Worm (Caenorhabditis elegans) whole organism, L1 larva: ENCODE data around the gene lin-66.

ENCODE experiments used
- C16A3.4 ChIP-seq: fragments of 150-350 bp; optimal IDR thresholded peaks from 2 replicates; lab custom pipeline; 2014; ENCODE audit warnings: missing biosample characterization, missing genetic modification characterization
- alr-1 ChIP-seq: fragments of 200-800 bp; sonication (Bioruptor generic); optimal IDR thresholded peaks from 2 replicates; lab custom pipeline; 2018; ENCODE audit warnings: borderline replicate concordance, mild to moderate bottlenecking, missing genetic modification characterization, missing compliant biosample characterization
- aly-2 ChIP-seq: fragments of 150-350 bp; optimal IDR thresholded peaks from 2 replicates; lab custom pipeline; 2014; ENCODE audit warnings: missing biosample characterization, missing genetic modification characterization
- ama-1 ChIP-seq: fragments of 150-350 bp; optimal IDR thresholded peaks from 2 replicates; lab custom pipeline; 2014
- blmp-1 ChIP-seq: fragments of 150-350 bp; optimal IDR thresholded peaks from 2 replicates; lab custom pipeline; 2014; ENCODE audit warnings: missing biosample characterization, missing genetic modification characterization
- ceh-8 ChIP-seq: fragments of 200-800 bp; sonication (Bioruptor generic); optimal IDR thresholded peaks from 2 replicates; lab custom pipeline; 2018; ENCODE audit warnings: mild to moderate bottlenecking, missing genetic modification characterization, moderate library complexity, missing compliant biosample characterization
- ceh-82 ChIP-seq, 3 experiments: fragments of 150-350 bp in 1 of 3; sonication (generic microtip) in 2 of 3; optimal IDR thresholded peaks; 2 replicates each; lab custom pipeline; 2014 to 2017; ENCODE audit warnings: missing biosample characterization in 3 of 3, missing genetic modification characterization in 3 of 3
- ceh-88 ChIP-seq: fragments of 200-800 bp; sonication (Bioruptor generic); IDR thresholded peaks from 2 replicates; pipeline ENCODE4 v1.3.6; 2022; ENCODE audit warnings: missing genetic modification characterization, missing compliant biosample characterization
- ceh-90 ChIP-seq: sonication (generic microtip); optimal IDR thresholded peaks from 2 replicates; lab custom pipeline; 2016; ENCODE audit warnings: missing genetic modification characterization, missing compliant biosample characterization
- ces-1 ChIP-seq: fragments of 150-350 bp; optimal IDR thresholded peaks from 2 replicates; lab custom pipeline; 2014; ENCODE audit warnings: missing biosample characterization, missing genetic modification reagents, missing genetic modification characterization
- dpl-1 ChIP-seq, 3 experiments: fragments of 150-350 bp in 2 of 3; sonication (generic microtip) in 1 of 3; optimal IDR thresholded peaks; 2 replicates each; lab custom pipeline; 2014 to 2017; ENCODE audit warnings: missing biosample characterization in 3 of 3, missing genetic modification characterization in 3 of 3, missing genetic modification reagents in 3 of 3
- dsc-1 ChIP-seq: sonication (generic microtip); optimal IDR thresholded peaks from 2 replicates; lab custom pipeline; 2016; ENCODE audit warnings: mild to moderate bottlenecking, missing genetic modification characterization, missing compliant biosample characterization
- efl-1 ChIP-seq, 4 experiments: fragments of 150-350 bp; optimal IDR thresholded peaks in 3 of 4; peaks in 1 of 4; 1 replicate in 1 of 4; 2 replicates in 3 of 4; lab custom pipeline; 2014; ENCODE audit warnings: missing biosample characterization in 2 of 4, missing genetic modification characterization in 2 of 4, missing genetic modification reagents in 2 of 4
- efl-3 ChIP-seq: fragments of 200-800 bp; sonication (Bioruptor generic); optimal IDR thresholded peaks from 2 replicates; lab custom pipeline; 2018; ENCODE audit warnings: mild to moderate bottlenecking, missing genetic modification characterization, missing compliant biosample characterization
- egl-27 ChIP-seq, 2 experiments: fragments of 150-350 bp in 1 of 2; sonication (generic microtip); optimal IDR thresholded peaks; 3 replicates each; lab custom pipeline; 2017 to 2018; ENCODE audit warnings: missing biosample characterization in 2 of 2, missing genetic modification characterization in 2 of 2, missing genetic modification reagents in 2 of 2
- elt-3 ChIP-seq, 6 experiments: fragments of 150-350 bp in 1 of 6; sonication (generic microtip); optimal IDR thresholded peaks; 2 replicates each; lab custom pipeline; 2017 to 2018; ENCODE audit warnings: missing biosample characterization in 6 of 6, missing genetic modification characterization in 6 of 6, inconsistent platforms in 1 of 6
- ets-5 ChIP-seq: fragments of 200-800 bp; sonication (Bioruptor generic); IDR thresholded peaks from 2 replicates; pipeline ENCODE4 v1.3.6; 2022; ENCODE audit warnings: missing genetic modification characterization, missing compliant biosample characterization
- fkh-4 ChIP-seq: sonication (generic microtip); optimal IDR thresholded peaks from 2 replicates; lab custom pipeline; 2016; ENCODE audit warnings: missing compliant biosample characterization, missing genetic modification characterization, borderline replicate concordance
- fos-1 ChIP-seq: fragments of 150-350 bp; optimal IDR thresholded peaks from 2 replicates; lab custom pipeline; 2014; ENCODE audit warnings: missing biosample characterization, missing genetic modification characterization
- hlh-17 ChIP-seq: fragments of 200-800 bp; sonication (Bioruptor generic); optimal IDR thresholded peaks from 2 replicates; lab custom pipeline; 2018; ENCODE audit warnings: missing genetic modification characterization, mild to moderate bottlenecking, missing compliant biosample characterization, moderate library complexity, borderline replicate concordance
- irx-1 ChIP-seq: sonication (generic microtip); optimal IDR thresholded peaks from 2 replicates; lab custom pipeline; 2016; ENCODE audit warnings: missing genetic modification characterization, missing compliant biosample characterization
- isw-1 ChIP-seq: fragments of 200-800 bp; sonication (Bioruptor generic); IDR thresholded peaks from 2 replicates; pipeline ENCODE4 v1.3.6; 2022; ENCODE audit warnings: missing genetic modification characterization, missing compliant biosample characterization
- jun-1 ChIP-seq: fragments of 150-350 bp; optimal IDR thresholded peaks from 2 replicates; lab custom pipeline; 2014; ENCODE audit warnings: missing biosample characterization, missing genetic modification reagents, missing genetic modification characterization
- lin-14 ChIP-seq: fragments of 200-800 bp; sonication (Bioruptor generic); optimal IDR thresholded peaks from 2 replicates; lab custom pipeline; 2018; ENCODE audit warnings: mild to moderate bottlenecking, missing genetic modification characterization, moderate library complexity, missing compliant biosample characterization
- lin-15B ChIP-seq: fragments of 150-350 bp; sonication (generic microtip); optimal IDR thresholded peaks from 3 replicates; lab custom pipeline; 2014; ENCODE audit warnings: missing biosample characterization, missing genetic modification characterization
- lin-35 ChIP-seq, 2 experiments: fragments of 150-350 bp; optimal IDR thresholded peaks; 2 replicates each; lab custom pipeline; 2014; ENCODE audit warnings: missing biosample characterization in 2 of 2, missing genetic modification characterization in 2 of 2, missing genetic modification reagents in 2 of 2
- lir-3 ChIP-seq: sonication (generic microtip); optimal IDR thresholded peaks from 2 replicates; lab custom pipeline; 2016; ENCODE audit warnings: mild to moderate bottlenecking, missing genetic modification characterization, moderate library complexity, missing compliant biosample characterization; ENCODE audit not compliant: poor library complexity
- lsy-2 ChIP-seq, 2 experiments: fragments of 150-350 bp; optimal IDR thresholded peaks; 2 replicates each; lab custom pipeline; 2014; ENCODE audit warnings: missing biosample characterization in 2 of 2, missing genetic modification characterization in 2 of 2
- mab-9 ChIP-seq: fragments of 200-800 bp; sonication (Bioruptor generic); IDR thresholded peaks from 2 replicates; pipeline ENCODE4 v1.3.6; 2022; ENCODE audit warnings: missing genetic modification reagents, missing genetic modification characterization, missing compliant biosample characterization
- mdl-1 ChIP-seq, 2 experiments: fragments of 150-350 bp; optimal IDR thresholded peaks; 2 replicates each; lab custom pipeline; 2014 to 2017; ENCODE audit warnings: missing biosample characterization in 2 of 2, missing genetic modification characterization in 2 of 2, inconsistent platforms in 1 of 2
- mef-2 ChIP-seq: fragments of 150-350 bp; optimal IDR thresholded peaks from 2 replicates; lab custom pipeline; 2014; ENCODE audit warnings: missing biosample characterization, missing genetic modification characterization
- nhr-11 ChIP-seq: fragments of 150-350 bp; optimal IDR thresholded peaks from 2 replicates; lab custom pipeline; 2014; ENCODE audit warnings: missing biosample characterization, missing genetic modification characterization
- nhr-12 ChIP-seq: sonication (generic microtip); optimal IDR thresholded peaks from 2 replicates; lab custom pipeline; 2017; ENCODE audit warnings: missing biosample characterization, missing genetic modification characterization
- nhr-20 ChIP-seq: sonication (generic microtip); optimal IDR thresholded peaks from 2 replicates; lab custom pipeline; 2016; ENCODE audit warnings: mild to moderate bottlenecking, missing genetic modification characterization, missing compliant biosample characterization
- nhr-28 ChIP-seq: fragments of 150-350 bp; optimal IDR thresholded peaks from 2 replicates; lab custom pipeline; 2014; ENCODE audit warnings: missing biosample characterization, missing genetic modification characterization
- nhr-47 ChIP-seq: sonication (generic microtip); optimal IDR thresholded peaks from 2 replicates; lab custom pipeline; 2016; ENCODE audit warnings: mild to moderate bottlenecking, missing genetic modification characterization, moderate library complexity, missing compliant biosample characterization
- nhr-71 ChIP-seq: sonication (generic microtip); optimal IDR thresholded peaks from 2 replicates; lab custom pipeline; 2016; ENCODE audit warnings: mild to moderate bottlenecking, missing genetic modification characterization, moderate library complexity, missing compliant biosample characterization
- nhr-85 ChIP-seq: sonication (generic microtip); peaks from one replicate; lab custom pipeline; 2016; ENCODE audit warnings: missing genetic modification characterization, inconsistent platforms, missing compliant biosample characterization
- nhr-90 ChIP-seq: sonication (generic microtip); optimal IDR thresholded peaks from 2 replicates; lab custom pipeline; 2016; ENCODE audit warnings: mild to moderate bottlenecking, missing genetic modification characterization, missing compliant biosample characterization; ENCODE audit not compliant: poor library complexity
- pag-3 ChIP-seq: sonication (generic microtip); optimal IDR thresholded peaks from 2 replicates; lab custom pipeline; 2017; ENCODE audit warnings: missing genetic modification characterization, mild to moderate bottlenecking, missing compliant biosample characterization, antibody characterized with exemption, borderline replicate concordance; ENCODE audit not compliant: insufficient read depth
- snpc-4 ChIP-seq: fragments of 150-350 bp; optimal IDR thresholded peaks from 2 replicates; lab custom pipeline; 2014; ENCODE audit warnings: missing biosample characterization, missing genetic modification characterization
- sox-4 ChIP-seq: sonication (generic microtip); optimal IDR thresholded peaks from 2 replicates; lab custom pipeline; 2016; ENCODE audit warnings: missing genetic modification characterization, missing compliant biosample characterization
- sup-37 ChIP-seq: fragments of 200-800 bp; sonication (Bioruptor generic); optimal IDR thresholded peaks from 2 replicates; lab custom pipeline; 2018; ENCODE audit warnings: mild to moderate bottlenecking, missing genetic modification characterization, missing compliant biosample characterization
- swsn-7 ChIP-seq: sonication (generic microtip); optimal IDR thresholded peaks from 2 replicates; lab custom pipeline; 2016; ENCODE audit warnings: missing genetic modification characterization, missing compliant biosample characterization
- tbx-2 ChIP-seq: sonication (generic microtip); optimal IDR thresholded peaks from 2 replicates; lab custom pipeline; 2016; ENCODE audit warnings: missing genetic modification characterization, missing compliant biosample characterization
- unc-30 ChIP-seq: sonication (generic microtip); optimal IDR thresholded peaks from 2 replicates; lab custom pipeline; 2017; ENCODE audit warnings: missing biosample characterization, missing genetic modification characterization
- unc-62 ChIP-seq: fragments of 150-350 bp; optimal IDR thresholded peaks from 2 replicates; lab custom pipeline; 2014; ENCODE audit warnings: missing biosample characterization, missing genetic modification reagents, missing genetic modification characterization
- unc-98 ChIP-seq: fragments of 200-800 bp; sonication (Bioruptor generic); IDR thresholded peaks from 2 replicates; pipeline ENCODE4 v1.3.6; 2022; ENCODE audit warnings: missing genetic modification characterization, missing compliant biosample characterization
- vab-15 ChIP-seq: sonication (generic microtip); optimal IDR thresholded peaks from 2 replicates; lab custom pipeline; 2017; ENCODE audit warnings: missing genotype, mild to moderate bottlenecking, missing genetic modification characterization, missing compliant biosample characterization
- xbp-1 ChIP-seq: sonication (generic microtip); optimal IDR thresholded peaks from 2 replicates; lab custom pipeline; 2016; ENCODE audit warnings: missing genetic modification characterization, missing compliant biosample characterization
- zip-4 ChIP-seq: fragments of 200-800 bp; sonication (Bioruptor generic); optimal IDR thresholded peaks from 2 replicates; lab custom pipeline; 2018; ENCODE audit warnings: mild to moderate bottlenecking, missing genetic modification characterization, moderate library complexity, missing compliant biosample characterization
- ztf-11 ChIP-seq, 2 experiments: sonication (generic microtip); optimal IDR thresholded peaks; 2 replicates each; lab custom pipeline; 2016 to 2017; ENCODE audit warnings: missing genetic modification characterization in 2 of 2, missing biosample characterization in 1 of 2, missing compliant biosample characterization in 1 of 2

lin-66 gene

ce11 chrIV:13877707-13878106 lies 10.2 kb upstream of the lin-66 start (continued):
- TF ChIP-seq lsy-2 (tag; optimal IDR thresholded peaks at IDR 0.05; lab: Kevin White, UChicago) (peak; percentile 56 to 80), dsc-1 (tag; lab: Kevin White, UChicago) (peak; percentile 23), nhr-11 (no peak), tbx-2 (tag; lab: Kevin White, UChicago) (peak; percentile 33), ceh-88 (GFP tag; lab: Robert Waterston, UW) (no peak), ceh-82 (tag; optimal IDR thresholded peaks at IDR 0.05; lab: Kevin White, UChicago) (peak in 2 of 3 experiments; percentile 19 to 86), ceh-8 (GFP tag; lab: Kevin White, UChicago) (no peak), unc-98 (no peak), swsn-7 (tag; lab: Kevin White, UChicago) (peak; percentile 48), irx-1 (tag; lab: Kevin White, UChicago) (no peak), lin-35 (GFP tag; optimal IDR thresholded peaks at IDR 0.05; lab: Kevin White, UChicago) (peak in 1 of 2 experiments; percentile 38), nhr-12 (tag; lab: Kevin White, UChicago) (no peak), nhr-90 (tag; lab: Kevin White, UChicago) (no peak), blmp-1 (tag; lab: Kevin White, UChicago) (no peak), lin-14 (GFP tag; lab: Kevin White, UChicago) (peak; percentile 89), xbp-1 (tag; lab: Kevin White, UChicago) (peak; percentile 33), dpl-1 (GFP tag; optimal IDR thresholded peaks at IDR 0.05; lab: Kevin White, UChicago) (peak in 1 of 3 experiments; percentile 32), unc-30 (tag; lab: Kevin White, UChicago) (no peak), unc-62 (GFP tag; lab: Kevin White, UChicago) (no peak), snpc-4 (tag; lab: Kevin White, UChicago) (peak; percentile 27), ces-1 (no peak), C16A3.4 (tag; lab: Kevin White, UChicago) (no peak), aly-2 (no peak), nhr-20 (tag; lab: Kevin White, UChicago) (peak; percentile 16), sox-4 (tag; lab: Kevin White, UChicago) (no peak), ztf-11 (tag; optimal IDR thresholded peaks at IDR 0.05; lab: Kevin White, UChicago) (no peak), ama-1 (lab: Kevin White, UChicago) (no peak), fkh-4 (tag; lab: Kevin White, UChicago) (no peak), alr-1 (tag; lab: Kevin White, UChicago) (no peak), isw-1 (GFP tag; lab: Robert Waterston, UW) (0 out of 2 replicates have a peak, but pooled peaks have one; percentile 5), nhr-28 (tag; lab: Kevin White, UChicago) (no peak), egl-27 (tag; optimal IDR thresholded peaks at IDR 0.05; lab: Kevin White, UChicago) (no peak), hlh-17 (GFP tag; lab: Kevin White, UChicago) (no peak), fos-1 (peak; percentile 0), nhr-47 (tag; lab: Kevin White, UChicago) (peak; percentile 50), elt-3 (tag; optimal IDR thresholded peaks at IDR 0.05; lab: Kevin White, UChicago) (no peak), pag-3 (tag; lab: Kevin White, UChicago) (no peak), nhr-71 (peak; percentile 74), sup-37 (no peak), lir-3 (tag; lab: Kevin White, UChicago) (peak; percentile 6), nhr-85 (tag; lab: Kevin White, UChicago) (no peak), mef-2 (tag; lab: Kevin White, UChicago) (no peak), ets-5 (GFP tag; lab: Robert Waterston, UW) (no peak), ceh-90 (no peak), efl-3 (GFP tag; lab: Kevin White, UChicago) (no peak), efl-1 (optimal IDR thresholded peaks at IDR 0.05; lab: Kevin White, UChicago) (peak; percentile 31 to 46), efl-1 (GFP tag; optimal IDR thresholded peaks at IDR 0.05 in 1 of 2; lab: Kevin White, UChicago) (peak in 1 of 2 experiments; percentile 85), vab-15 (tag; lab: Kevin White, UChicago) (no peak), lin-15B (no peak), zip-4 (GFP tag; lab: Kevin White, UChicago) (no peak), mdl-1 (tag; optimal IDR thresholded peaks at IDR 0.05; lab: Kevin White, UChicago) (peak in 1 of 2 experiments; percentile 29), mab-9 (no peak), jun-1 (tag; lab: Kevin White, UChicago) (no peak)
